Fruit fly (Drosophila melanogaster): Measurements from ENCODE around the gene Dhdds.

Gene Dhdds

dm6 chrX:7931028-7931549, 2.1 kb downstream of the Dhdds start, which contains the start of gene mahe:
mahe (minus strand) TSS chrX:7931382.
- peak; percentile 7 to 47 for TF ChIP-seq dl (GFP tag; optimal IDR thresholded peaks at IDR 0.05; ENCODE audit: insufficient read depth in 1 of 2, partially characterized antibody in 2 of 2)
- TF ChIP-seq h (GFP tag; optimal IDR thresholded peaks at IDR 0.05): peak; percentile 7
- TF ChIP-seq Vsx2 (GFP tag; optimal IDR thresholded peaks at IDR 0.05; ENCODE audit: partially characterized antibody): no peak
- peak; percentile 7 for TF ChIP-seq Mio (GFP tag; optimal IDR thresholded peaks at IDR 0.05)
- TF ChIP-seq foxo (GFP tag; optimal IDR thresholded peaks at IDR 0.05): no peak
- no peak for TF ChIP-seq woc (GFP tag; optimal IDR thresholded peaks at IDR 0.05)
- TF ChIP-seq Dif (GFP tag; optimal IDR thresholded peaks at IDR 0.05; ENCODE audit: partially characterized antibody): peak; percentile 54
- TF ChIP-seq brk (GFP tag; optimal IDR thresholded peaks at IDR 0.05): peak; percentile 34
- no peak for TF ChIP-seq sage (GFP tag; optimal IDR thresholded peaks at IDR 0.05)
- peak; percentile 8 for TF ChIP-seq Sp1 (GFP tag; optimal IDR thresholded peaks at IDR 0.05)
- no peak for TF ChIP-seq OdsH (GFP tag; optimal IDR thresholded peaks at IDR 0.05)
- no peak for TF ChIP-seq Rel (GFP tag; optimal IDR thresholded peaks at IDR 0.05)
- TF ChIP-seq Rel (tag; optimal IDR thresholded peaks at IDR 0.05): no peak
- no peak for TF ChIP-seq Hr83 (GFP tag; optimal IDR thresholded peaks at IDR 0.05; ENCODE audit: poor library complexity, severe bottlenecking)
- TF ChIP-seq rgr (GFP tag; optimal IDR thresholded peaks at IDR 0.05): peak; percentile 4
- no peak for TF ChIP-seq ey (GFP tag; optimal IDR thresholded peaks at IDR 0.05)

DNA sequence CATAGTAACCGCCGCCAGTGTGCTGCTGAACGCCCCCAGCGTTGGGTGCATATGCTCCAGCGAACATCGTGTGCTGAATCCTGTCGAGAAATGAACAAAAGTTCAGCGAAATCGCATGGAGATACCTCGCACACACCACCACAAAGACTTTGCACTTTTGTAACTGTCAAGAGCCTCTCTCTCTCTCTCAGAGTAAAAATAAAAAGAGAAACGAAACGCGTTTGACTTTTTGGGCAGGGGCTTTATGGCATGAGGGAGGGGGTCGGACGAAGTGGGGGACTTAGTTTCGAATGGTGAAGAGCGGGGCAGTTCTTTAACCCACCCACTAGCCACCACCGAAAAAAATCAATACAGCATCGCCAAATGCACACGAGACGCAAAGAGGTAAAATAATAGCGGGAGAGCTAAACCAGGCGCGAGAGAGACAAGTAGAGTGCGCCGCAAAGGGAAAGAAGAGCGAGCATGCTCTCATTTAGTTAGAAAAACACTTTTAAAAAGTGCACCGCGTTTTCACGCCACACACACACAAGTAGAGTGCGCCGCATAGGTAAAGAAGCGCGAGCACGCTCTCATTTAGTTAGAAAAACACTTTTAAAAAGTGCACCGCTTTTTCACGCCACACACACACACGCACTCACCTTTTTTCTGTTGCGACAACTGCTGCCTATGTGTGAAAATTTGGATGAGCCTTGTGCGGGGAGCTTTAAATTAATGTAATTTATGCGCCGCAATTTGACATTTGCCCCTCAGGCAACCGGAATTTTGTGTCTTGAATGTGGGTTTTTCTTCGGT, 2.7 kb downstream of the Dhdds start:
- TF ChIP-seq Hnf4 (GFP tag; optimal IDR thresholded peaks at IDR 0.05) (peak; percentile 2), Dif (GFP tag; optimal IDR thresholded peaks at IDR 0.05; ENCODE audit: partially characterized antibody) (peak; percentile 47), dl (GFP tag; optimal IDR thresholded peaks at IDR 0.05; ENCODE audit: insufficient read depth in 1 of 2, partially characterized antibody in 2 of 2) (peak; percentile 10 to 64), Hr78 (GFP tag; optimal IDR thresholded peaks at IDR 0.05) (no peak), GATAd (GFP tag; optimal IDR thresholded peaks at IDR 0.05) (no peak)

DNA sequence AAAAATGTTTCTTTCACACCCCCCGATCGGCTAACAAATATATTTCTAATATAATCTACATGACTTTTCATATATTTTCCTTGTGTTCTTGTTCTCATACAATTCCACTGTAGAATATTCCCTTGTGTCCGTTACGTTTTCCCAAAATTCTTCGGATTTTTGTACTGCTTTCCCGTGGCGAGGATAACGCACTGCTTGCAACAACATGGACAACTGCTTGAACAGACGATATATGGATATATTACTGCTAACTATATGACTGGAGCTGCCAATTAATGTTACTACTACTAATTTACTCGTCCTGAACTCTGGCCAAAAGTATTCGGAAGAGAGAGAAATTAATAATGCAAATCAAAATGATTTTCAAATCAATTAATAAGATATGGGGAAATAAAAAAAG, 8.2 kb downstream of the Dhdds start:
- TF ChIP-seq dmrt93B (GFP tag; optimal IDR thresholded peaks at IDR 0.05) (no peak), Hr78 (GFP tag; optimal IDR thresholded peaks at IDR 0.05) (no peak), pan (optimal IDR thresholded peaks at IDR 0.05) (no peak)

- TF ChIP-seq Hnf4 (GFP tag; optimal IDR thresholded peaks at IDR 0.05): no peak
- peak; percentile 56 for TF ChIP-seq N (GFP tag; optimal IDR thresholded peaks at IDR 0.05)
These were observed 10.1 kb downstream of the Dhdds start for dm6 chrX:7923063-7923462.

dm6 chrX:7920081-7920688, 13.0 kb downstream of the Dhdds start, which contains the start of the genes hdm and Ykt6:
hdm (minus strand) TSS chrX:7920131.
Ykt6 (plus strand) TSS chrX:7920409.
- peak; percentile 77 for TF ChIP-seq ey (GFP tag; optimal IDR thresholded peaks at IDR 0.05)
- no peak for TF ChIP-seq Rel (GFP tag; optimal IDR thresholded peaks at IDR 0.05)
- TF ChIP-seq Rel (tag; optimal IDR thresholded peaks at IDR 0.05): peak; percentile 48
- TF ChIP-seq N (GFP tag; optimal IDR thresholded peaks at IDR 0.05): no peak
- TF ChIP-seq Vsx2 (GFP tag; optimal IDR thresholded peaks at IDR 0.05; ENCODE audit: partially characterized antibody): no peak
- TF ChIP-seq CrebA (GFP tag; optimal IDR thresholded peaks at IDR 0.05; ENCODE audit: borderline replicate concordance): no peak
- peak; percentile 85 for TF ChIP-seq fru (GFP tag; optimal IDR thresholded peaks at IDR 0.05)
- peak; percentile 3 for TF ChIP-seq Mio (GFP tag; optimal IDR thresholded peaks at IDR 0.05)
- no peak for TF ChIP-seq pan (optimal IDR thresholded peaks at IDR 0.05)
- TF ChIP-seq CG9705 (GFP tag; optimal IDR thresholded peaks at IDR 0.05): peak; percentile 62
- no peak for TF ChIP-seq dsf (GFP tag; optimal IDR thresholded peaks at IDR 0.05; ENCODE audit: borderline replicate concordance)
- TF ChIP-seq sv (GFP tag; optimal IDR thresholded peaks at IDR 0.05): peak; percentile 67
- TF ChIP-seq dl (GFP tag; optimal IDR thresholded peaks at IDR 0.05; ENCODE audit: insufficient read depth in 1 of 2, partially characterized antibody in 2 of 2): no peak
- TF ChIP-seq sage (GFP tag; optimal IDR thresholded peaks at IDR 0.05): no peak
- no peak for TF ChIP-seq Abd-B (GFP tag; optimal IDR thresholded peaks at IDR 0.05)
- peak; percentile 92 for TF ChIP-seq Hnf4 (GFP tag; optimal IDR thresholded peaks at IDR 0.05)
- TF ChIP-seq psq (GFP tag; optimal IDR thresholded peaks at IDR 0.05): peak; percentile 70
- no peak for TF ChIP-seq dmrt93B (GFP tag; optimal IDR thresholded peaks at IDR 0.05)
- peak; percentile 79 for TF ChIP-seq GATAd (GFP tag; optimal IDR thresholded peaks at IDR 0.05)
- TF ChIP-seq jim (GFP tag; optimal IDR thresholded peaks at IDR 0.05): no peak
- no peak for TF ChIP-seq lola (GFP tag; optimal IDR thresholded peaks at IDR 0.05)
- peak; percentile 93 for TF ChIP-seq Jra (GFP tag; optimal IDR thresholded peaks at IDR 0.05)
- TF ChIP-seq OdsH (GFP tag; optimal IDR thresholded peaks at IDR 0.05): peak; percentile 70
- TF ChIP-seq CG32264 (GFP tag; optimal IDR thresholded peaks at IDR 0.05): peak; percentile 28
- TF ChIP-seq rgr (GFP tag; optimal IDR thresholded peaks at IDR 0.05): peak; percentile 81
- peak; percentile 86 for TF ChIP-seq h (GFP tag; optimal IDR thresholded peaks at IDR 0.05)
- TF ChIP-seq HLH106 (tag; optimal IDR thresholded peaks at IDR 0.05): peak; percentile 76
- no peak for TF ChIP-seq Myc (optimal IDR thresholded peaks at IDR 0.05)
- TF ChIP-seq Dfd (GFP tag; optimal IDR thresholded peaks at IDR 0.05): no peak
- peak in 1 of 2 experiments; percentile 87 for TF ChIP-seq foxo (GFP tag; optimal IDR thresholded peaks at IDR 0.05)

Data from whole organism, wandering third instar larva.